Worm (Caenorhabditis elegans) whole organism, L1 larva: ENCODE results near the gene C12D5.9.

ENCODE experiments used
- C04F5.9 ChIP-seq: sonication (generic microtip); optimal IDR thresholded peaks from 2 replicates; lab custom pipeline; 2016; ENCODE audit warnings: missing genetic modification characterization, missing compliant biosample characterization
- C16A3.4 ChIP-seq: fragments of 150-350 bp; optimal IDR thresholded peaks from 2 replicates; lab custom pipeline; 2014; ENCODE audit warnings: missing biosample characterization, missing genetic modification characterization
- aha-1 ChIP-seq: fragments of 150-350 bp; optimal IDR thresholded peaks from 2 replicates; lab custom pipeline; 2014; ENCODE audit warnings: missing biosample characterization, missing genetic modification characterization
- alr-1 ChIP-seq: fragments of 200-800 bp; sonication (Bioruptor generic); optimal IDR thresholded peaks from 2 replicates; lab custom pipeline; 2018; ENCODE audit warnings: borderline replicate concordance, mild to moderate bottlenecking, missing genetic modification characterization, missing compliant biosample characterization
- ceh-90 ChIP-seq: sonication (generic microtip); optimal IDR thresholded peaks from 2 replicates; lab custom pipeline; 2016; ENCODE audit warnings: missing genetic modification characterization, missing compliant biosample characterization
- dpl-1 ChIP-seq, 3 experiments: fragments of 150-350 bp in 2 of 3; sonication (generic microtip) in 1 of 3; optimal IDR thresholded peaks; 2 replicates each; lab custom pipeline; 2014 to 2017; ENCODE audit warnings: missing biosample characterization in 3 of 3, missing genetic modification characterization in 3 of 3, missing genetic modification reagents in 3 of 3
- efl-3 ChIP-seq: fragments of 200-800 bp; sonication (Bioruptor generic); optimal IDR thresholded peaks from 2 replicates; lab custom pipeline; 2018; ENCODE audit warnings: mild to moderate bottlenecking, missing genetic modification characterization, missing compliant biosample characterization
- egl-13 ChIP-seq: sonication (generic microtip); optimal IDR thresholded peaks from 2 replicates; lab custom pipeline; 2016; ENCODE audit warnings: missing genotype, missing genetic modification reagents, missing genetic modification characterization, missing compliant biosample characterization
- egl-27 ChIP-seq, 2 experiments: fragments of 150-350 bp in 1 of 2; sonication (generic microtip); optimal IDR thresholded peaks; 3 replicates each; lab custom pipeline; 2017 to 2018; ENCODE audit warnings: missing biosample characterization in 2 of 2, missing genetic modification characterization in 2 of 2, missing genetic modification reagents in 2 of 2
- elt-2 ChIP-seq: sonication (generic microtip); optimal IDR thresholded peaks from 2 replicates; lab custom pipeline; 2016; ENCODE audit warnings: missing genetic modification characterization, mild to moderate bottlenecking, inconsistent platforms, missing compliant biosample characterization, missing genetic modification reagents
- fkh-10 ChIP-seq: sonication (generic microtip); optimal IDR thresholded peaks from 2 replicates; lab custom pipeline; 2017; ENCODE audit warnings: missing biosample characterization, missing genetic modification reagents, missing genetic modification characterization
- grh-1 ChIP-seq: fragments of 200-800 bp; sonication (Bioruptor generic); IDR thresholded peaks from 2 replicates; pipeline ENCODE4 v1.3.6; 2022; ENCODE audit warnings: missing genetic modification reagents, missing genetic modification characterization, missing compliant biosample characterization
- hlh-17 ChIP-seq: fragments of 200-800 bp; sonication (Bioruptor generic); optimal IDR thresholded peaks from 2 replicates; lab custom pipeline; 2018; ENCODE audit warnings: missing genetic modification characterization, mild to moderate bottlenecking, missing compliant biosample characterization, moderate library complexity, borderline replicate concordance
- lin-13 ChIP-seq: fragments of 150-350 bp; optimal IDR thresholded peaks from 2 replicates; lab custom pipeline; 2014; ENCODE audit warnings: missing biosample characterization, missing genetic modification reagents, missing genetic modification characterization
- lin-14 ChIP-seq: fragments of 200-800 bp; sonication (Bioruptor generic); optimal IDR thresholded peaks from 2 replicates; lab custom pipeline; 2018; ENCODE audit warnings: mild to moderate bottlenecking, missing genetic modification characterization, moderate library complexity, missing compliant biosample characterization
- lir-3 ChIP-seq: sonication (generic microtip); optimal IDR thresholded peaks from 2 replicates; lab custom pipeline; 2016; ENCODE audit warnings: mild to moderate bottlenecking, missing genetic modification characterization, moderate library complexity, missing compliant biosample characterization; ENCODE audit not compliant: poor library complexity
- mab-9 ChIP-seq: fragments of 200-800 bp; sonication (Bioruptor generic); IDR thresholded peaks from 2 replicates; pipeline ENCODE4 v1.3.6; 2022; ENCODE audit warnings: missing genetic modification reagents, missing genetic modification characterization, missing compliant biosample characterization
- mef-2 ChIP-seq: fragments of 150-350 bp; optimal IDR thresholded peaks from 2 replicates; lab custom pipeline; 2014; ENCODE audit warnings: missing biosample characterization, missing genetic modification characterization
- nhr-11 ChIP-seq: fragments of 150-350 bp; optimal IDR thresholded peaks from 2 replicates; lab custom pipeline; 2014; ENCODE audit warnings: missing biosample characterization, missing genetic modification characterization
- nhr-12 ChIP-seq: sonication (generic microtip); optimal IDR thresholded peaks from 2 replicates; lab custom pipeline; 2017; ENCODE audit warnings: missing biosample characterization, missing genetic modification characterization
- nhr-237 ChIP-seq: fragments of 150-350 bp; optimal IDR thresholded peaks from 2 replicates; lab custom pipeline; 2014; ENCODE audit warnings: missing biosample characterization, missing genetic modification characterization
- nhr-28 ChIP-seq: fragments of 150-350 bp; optimal IDR thresholded peaks from 2 replicates; lab custom pipeline; 2014; ENCODE audit warnings: missing biosample characterization, missing genetic modification characterization
- nhr-71 ChIP-seq: sonication (generic microtip); optimal IDR thresholded peaks from 2 replicates; lab custom pipeline; 2016; ENCODE audit warnings: mild to moderate bottlenecking, missing genetic modification characterization, moderate library complexity, missing compliant biosample characterization
- nhr-76 ChIP-seq: sonication (generic microtip); optimal IDR thresholded peaks from 2 replicates; lab custom pipeline; 2017; ENCODE audit warnings: missing biosample characterization, missing genetic modification characterization
- nhr-90 ChIP-seq: sonication (generic microtip); optimal IDR thresholded peaks from 2 replicates; lab custom pipeline; 2016; ENCODE audit warnings: mild to moderate bottlenecking, missing genetic modification characterization, missing compliant biosample characterization; ENCODE audit not compliant: poor library complexity
- pqm-1 ChIP-seq: sonication (generic microtip); optimal IDR thresholded peaks from 3 replicates; lab custom pipeline; 2017; ENCODE audit warnings: missing biosample characterization, missing genetic modification characterization
- snpc-4 ChIP-seq: fragments of 150-350 bp; optimal IDR thresholded peaks from 2 replicates; lab custom pipeline; 2014; ENCODE audit warnings: missing biosample characterization, missing genetic modification characterization
- sox-4 ChIP-seq: sonication (generic microtip); optimal IDR thresholded peaks from 2 replicates; lab custom pipeline; 2016; ENCODE audit warnings: missing genetic modification characterization, missing compliant biosample characterization
- sptf-1 ChIP-seq: fragments of 150-350 bp; optimal IDR thresholded peaks from 2 replicates; lab custom pipeline; 2014; ENCODE audit warnings: missing biosample characterization, missing genetic modification characterization
- sup-37 ChIP-seq: fragments of 200-800 bp; sonication (Bioruptor generic); optimal IDR thresholded peaks from 2 replicates; lab custom pipeline; 2018; ENCODE audit warnings: mild to moderate bottlenecking, missing genetic modification characterization, missing compliant biosample characterization
- tbx-2 ChIP-seq: sonication (generic microtip); optimal IDR thresholded peaks from 2 replicates; lab custom pipeline; 2016; ENCODE audit warnings: missing genetic modification characterization, missing compliant biosample characterization
- unc-62 ChIP-seq: fragments of 150-350 bp; optimal IDR thresholded peaks from 2 replicates; lab custom pipeline; 2014; ENCODE audit warnings: missing biosample characterization, missing genetic modification reagents, missing genetic modification characterization
- vab-15 ChIP-seq: sonication (generic microtip); optimal IDR thresholded peaks from 2 replicates; lab custom pipeline; 2017; ENCODE audit warnings: missing genotype, mild to moderate bottlenecking, missing genetic modification characterization, missing compliant biosample characterization
- xbp-1 ChIP-seq: sonication (generic microtip); optimal IDR thresholded peaks from 2 replicates; lab custom pipeline; 2016; ENCODE audit warnings: missing genetic modification characterization, missing compliant biosample characterization
- zip-4 ChIP-seq: fragments of 200-800 bp; sonication (Bioruptor generic); optimal IDR thresholded peaks from 2 replicates; lab custom pipeline; 2018; ENCODE audit warnings: mild to moderate bottlenecking, missing genetic modification characterization, moderate library complexity, missing compliant biosample characterization

The C12D5.9 gene

ce11 chrV:7716034-7716433, 26.2 kb upstream of the C12D5.9 start, which contains the start of gene ZK105.12:
Gene ZK105.12 (minus strand): TSS chrV:7716134.
- TF ChIP-seq pqm-1 (tag; lab: Kevin White, UChicago) = no peak
- TF ChIP-seq ceh-90 = no peak
- no peak for TF ChIP-seq fkh-10
- TF ChIP-seq sox-4 (tag; lab: Kevin White, UChicago) = no peak
- TF ChIP-seq nhr-90 (tag; lab: Kevin White, UChicago) = no peak
- TF ChIP-seq mab-9 = no peak
- TF ChIP-seq unc-62 (GFP tag; lab: Kevin White, UChicago) = no peak
- TF ChIP-seq vab-15 (tag; lab: Kevin White, UChicago) = no peak
- TF ChIP-seq nhr-12 (tag; lab: Kevin White, UChicago) = no peak
- TF ChIP-seq nhr-11 = no peak
- no peak for TF ChIP-seq alr-1 (tag; lab: Kevin White, UChicago)
- no peak for TF ChIP-seq lir-3 (tag; lab: Kevin White, UChicago)
- no peak for TF ChIP-seq nhr-237
- TF ChIP-seq grh-1 (GFP tag; lab: Robert Waterston, UW) = no peak
- TF ChIP-seq mef-2 (tag; lab: Kevin White, UChicago) = no peak
- no peak for TF ChIP-seq dpl-1 (GFP tag; optimal IDR thresholded peaks at IDR 0.05; lab: Kevin White, UChicago)
- TF ChIP-seq nhr-76 (tag; lab: Kevin White, UChicago) = no peak

ce11 chrV:7713691-7714090, 23.9 kb upstream of the C12D5.9 start, which contains the start of gene ZK105.1:
Gene ZK105.1 (plus strand): TSS chrV:7713991.
- no peak for TF ChIP-seq hlh-17
- no peak for TF ChIP-seq egl-13 (tag; lab: Kevin White, UChicago)
- no peak for TF ChIP-seq nhr-237
- no peak for TF ChIP-seq C04F5.9 (tag; lab: Kevin White, UChicago)
- no peak for TF ChIP-seq sptf-1 (tag; lab: Kevin White, UChicago)
- TF ChIP-seq snpc-4 (tag; lab: Kevin White, UChicago) = no peak
- TF ChIP-seq lin-14 (GFP tag; lab: Kevin White, UChicago) = no peak
- TF ChIP-seq dpl-1 (GFP tag; optimal IDR thresholded peaks at IDR 0.05; lab: Kevin White, UChicago) = no peak
- no peak for TF ChIP-seq elt-2
- TF ChIP-seq egl-27 (tag; optimal IDR thresholded peaks at IDR 0.05; lab: Kevin White, UChicago) = no peak

ce11 chrV:7713072-7713471, 23.3 kb upstream of the C12D5.9 start, which contains the start of gene ZK105.13:
Gene ZK105.13 (minus strand): TSS chrV:7713172.
- TF ChIP-seq zip-4 (no peak), nhr-237 (no peak), lir-3 (tag; lab: Kevin White, UChicago) (no peak), sup-37 (GFP tag; lab: Kevin White, UChicago) (no peak), grh-1 (GFP tag; lab: Robert Waterston, UW) (no peak), nhr-11 (no peak), xbp-1 (tag; lab: Kevin White, UChicago) (no peak), C16A3.4 (tag; lab: Kevin White, UChicago) (no peak), lin-13 (GFP tag; lab: Kevin White, UChicago) (no peak), lin-14 (GFP tag; lab: Kevin White, UChicago) (no peak), aha-1 (tag; lab: Kevin White, UChicago) (no peak), efl-3 (GFP tag; lab: Kevin White, UChicago) (no peak), vab-15 (tag; lab: Kevin White, UChicago) (no peak)

- TF ChIP-seq C04F5.9 (tag; lab: Kevin White, UChicago) (no peak), hlh-17 (no peak), tbx-2 (tag; lab: Kevin White, UChicago) (no peak), nhr-237 (no peak), nhr-71 (no peak), nhr-76 (tag; lab: Kevin White, UChicago) (no peak), nhr-28 (tag; lab: Kevin White, UChicago) (no peak), unc-62 (GFP tag; lab: Kevin White, UChicago) (no peak)
These were observed 18.7 kb upstream of the C12D5.9 start, which contains the start of gene ZK105.11 for ce11 chrV:7708525-7708924. Gene ZK105.11 (minus strand): TSS chrV:7708625.
